Worm (Caenorhabditis elegans) whole organism, midembryonic: Measurements from ENCODE around the gene Y59C2A.3.

Experiments
- T22C8.4 ChIP-seq: fragments of 200-800 bp; sonication (Bioruptor generic); IDR thresholded peaks from 2 replicates; pipeline ENCODE4 v1.3.6; 2022; ENCODE audit warnings: missing genetic modification characterization, missing compliant biosample characterization
- cog-1 ChIP-seq: sonication (generic microtip); optimal IDR thresholded peaks from 2 replicates; lab custom pipeline; 2016; ENCODE audit warnings: missing genetic modification characterization, missing compliant biosample characterization
- flt-1 ChIP-seq: fragments of 200-800 bp; sonication (Bioruptor generic); IDR thresholded peaks from 2 replicates; pipeline ENCODE4 v1.3.6; 2022; ENCODE audit warnings: missing genetic modification characterization, missing compliant biosample characterization
- klf-2 ChIP-seq: fragments of 200-800 bp; sonication (Bioruptor generic); conservative IDR thresholded peaks from 2 replicates; pipeline ENCODE4 v1.3.6; 2022; ENCODE audit warnings: missing genetic modification reagents, missing genetic modification characterization, missing compliant biosample characterization
- med-1 ChIP-seq: sonication (generic microtip); optimal IDR thresholded peaks from 2 replicates; lab custom pipeline; 2017; ENCODE audit warnings: missing genetic modification characterization, mild to moderate bottlenecking, missing compliant biosample characterization, antibody characterized with exemption, missing genetic modification reagents; ENCODE audit not compliant: insufficient read depth
- ref-1 ChIP-seq: fragments of 200-800 bp; sonication (Bioruptor generic); conservative IDR thresholded peaks from 2 replicates; pipeline ENCODE4 v1.3.6; 2022; ENCODE audit warnings: missing genetic modification reagents, missing genetic modification characterization, missing compliant biosample characterization
- tab-1 ChIP-seq: fragments of 200-800 bp; sonication (Bioruptor generic); IDR thresholded peaks from 2 replicates; pipeline ENCODE4 v1.3.6; 2022; ENCODE audit warnings: missing genetic modification characterization, missing compliant biosample characterization
- ztf-23 ChIP-seq: fragments of 200-800 bp; sonication (Bioruptor generic); IDR thresholded peaks from 2 replicates; pipeline ENCODE4 v1.3.6; 2022; ENCODE audit warnings: missing genetic modification reagents, missing genetic modification characterization, missing compliant biosample characterization
- ztf-29 ChIP-seq: fragments of 200-800 bp; sonication (Bioruptor generic); IDR thresholded peaks from 2 replicates; pipeline ENCODE4 v1.3.6; 2022; ENCODE audit warnings: missing genetic modification reagents, missing genetic modification characterization, missing compliant biosample characterization

The Y59C2A.3 gene

ce11 chrII:2197555-2198288, 22.0 kb downstream of the Y59C2A.3 start, which contains the start of gene C33C12.1:
TSS of gene C33C12.1 (plus strand) at chrII:2198238.
- TF ChIP-seq cog-1 (tag; lab: Kevin White, UChicago) (no peak), flt-1 (no peak), klf-2 (GFP tag; lab: Robert Waterston, UW) (no peak), ref-1 (GFP tag; lab: Robert Waterston, UW) (no peak), med-1 (GFP tag; lab: Kevin White, UChicago) (no peak), ztf-23 (GFP tag; lab: Robert Waterston, UW) (no peak), tab-1 (GFP tag; lab: Robert Waterston, UW) (no peak)

- no peak for TF ChIP-seq flt-1
- no peak for TF ChIP-seq T22C8.4
- TF ChIP-seq ztf-23 (GFP tag; lab: Robert Waterston, UW) = no peak
- no peak for TF ChIP-seq ztf-29 (GFP tag; lab: Robert Waterston, UW)
- TF ChIP-seq cog-1 (tag; lab: Kevin White, UChicago) = no peak
- TF ChIP-seq klf-2 (GFP tag; lab: Robert Waterston, UW) = no peak
- TF ChIP-seq ref-1 (GFP tag; lab: Robert Waterston, UW) = no peak
- TF ChIP-seq tab-1 (GFP tag; lab: Robert Waterston, UW) = no peak
- TF ChIP-seq med-1 (GFP tag; lab: Kevin White, UChicago) = no peak
Measured at ce11 chrII:2196742-2197141, 23.0 kb downstream of the Y59C2A.3 start.

- TF ChIP-seq T22C8.4 (no peak), cog-1 (tag; lab: Kevin White, UChicago) (peak; percentile 33), flt-1 (no peak), ztf-23 (GFP tag; lab: Robert Waterston, UW) (no peak), med-1 (GFP tag; lab: Kevin White, UChicago) (no peak), ref-1 (GFP tag; lab: Robert Waterston, UW) (no peak)
Measured at ce11 chrII:2195541-2195940, 24.2 kb downstream of the Y59C2A.3 start.

ce11 chrII:2192267-2192666, 27.5 kb downstream of the Y59C2A.3 start:
- TF ChIP-seq T22C8.4 (no peak), flt-1 (no peak), tab-1 (GFP tag; lab: Robert Waterston, UW) (no peak), med-1 (GFP tag; lab: Kevin White, UChicago) (no peak)

DNA sequence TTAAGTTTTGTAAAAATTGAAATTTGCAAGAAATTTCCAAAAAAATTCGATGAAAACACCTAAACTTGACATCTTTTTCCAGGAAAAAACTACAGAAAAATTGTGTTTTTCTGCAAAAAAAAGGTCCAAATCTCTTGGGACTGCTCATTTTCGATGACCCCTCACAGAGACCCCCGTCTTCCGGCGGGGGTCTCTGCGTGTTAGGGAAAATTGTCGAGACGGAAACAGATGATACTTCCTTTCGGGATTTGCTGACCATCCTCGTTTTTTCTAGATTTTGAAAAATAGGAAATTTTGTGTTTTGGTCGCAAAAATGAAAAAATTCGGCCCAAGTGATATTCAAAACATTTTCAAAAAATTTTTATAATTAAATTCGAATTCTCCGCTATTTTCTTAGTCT, 28.3 kb downstream of the Y59C2A.3 start:
- TF ChIP-seq med-1 (GFP tag; lab: Kevin White, UChicago) = no peak
- TF ChIP-seq flt-1 = no peak
- TF ChIP-seq cog-1 (tag; lab: Kevin White, UChicago) = no peak
- TF ChIP-seq ztf-23 (GFP tag; lab: Robert Waterston, UW) = no peak
- TF ChIP-seq ztf-29 (GFP tag; lab: Robert Waterston, UW) = no peak
- no peak for TF ChIP-seq ref-1 (GFP tag; lab: Robert Waterston, UW)
- no peak for TF ChIP-seq klf-2 (GFP tag; lab: Robert Waterston, UW)
- TF ChIP-seq tab-1 (GFP tag; lab: Robert Waterston, UW) = no peak
- TF ChIP-seq T22C8.4 = no peak

- TF ChIP-seq ref-1 (GFP tag; lab: Robert Waterston, UW) (no peak), klf-2 (GFP tag; lab: Robert Waterston, UW) (no peak), med-1 (GFP tag; lab: Kevin White, UChicago) (no peak), tab-1 (GFP tag; lab: Robert Waterston, UW) (no peak), T22C8.4 (no peak), flt-1 (no peak), ztf-23 (GFP tag; lab: Robert Waterston, UW) (no peak), ztf-29 (GFP tag; lab: Robert Waterston, UW) (no peak), cog-1 (tag; lab: Kevin White, UChicago) (no peak)
Measured at ce11 chrII:2190522-2190921, 29.2 kb downstream of the Y59C2A.3 start.

ce11 chrII:2189357-2189756, 30.4 kb downstream of the Y59C2A.3 start, which contains the start of gene mtq-2:
TSS of gene mtq-2 (minus strand) at chrII:2189457.
- TF ChIP-seq flt-1 (no peak), tab-1 (GFP tag; lab: Robert Waterston, UW) (no peak), ztf-23 (GFP tag; lab: Robert Waterston, UW) (no peak), ztf-29 (GFP tag; lab: Robert Waterston, UW) (no peak), cog-1 (tag; lab: Kevin White, UChicago) (no peak), T22C8.4 (no peak), ref-1 (GFP tag; lab: Robert Waterston, UW) (no peak), klf-2 (GFP tag; lab: Robert Waterston, UW) (no peak), med-1 (GFP tag; lab: Kevin White, UChicago) (no peak)

DNA sequence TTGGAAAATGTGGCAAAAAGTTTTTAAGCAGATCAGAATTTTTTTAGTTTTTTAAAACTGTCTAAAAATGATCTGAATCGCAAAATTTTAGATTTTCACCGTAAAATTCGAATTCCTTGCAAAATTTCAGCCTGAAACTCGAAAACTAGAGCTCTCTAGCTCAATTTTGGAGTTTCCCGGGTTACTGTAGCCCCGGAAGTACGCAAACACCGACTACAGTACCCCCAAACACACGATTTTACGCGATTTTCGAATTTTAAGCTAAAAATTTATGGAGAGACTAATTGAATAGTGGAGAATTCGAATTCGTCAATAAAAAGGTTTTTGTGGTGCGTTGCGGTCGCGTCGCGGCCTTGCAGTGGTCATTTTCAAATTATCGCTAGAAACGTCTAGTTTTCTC, 33.0 kb downstream of the Y59C2A.3 start:
- TF ChIP-seq ref-1 (GFP tag; lab: Robert Waterston, UW) (no peak), flt-1 (no peak), cog-1 (tag; lab: Kevin White, UChicago) (no peak), ztf-23 (GFP tag; lab: Robert Waterston, UW) (no peak), tab-1 (GFP tag; lab: Robert Waterston, UW) (no peak), klf-2 (GFP tag; lab: Robert Waterston, UW) (no peak), T22C8.4 (no peak), med-1 (GFP tag; lab: Kevin White, UChicago) (no peak)

DNA sequence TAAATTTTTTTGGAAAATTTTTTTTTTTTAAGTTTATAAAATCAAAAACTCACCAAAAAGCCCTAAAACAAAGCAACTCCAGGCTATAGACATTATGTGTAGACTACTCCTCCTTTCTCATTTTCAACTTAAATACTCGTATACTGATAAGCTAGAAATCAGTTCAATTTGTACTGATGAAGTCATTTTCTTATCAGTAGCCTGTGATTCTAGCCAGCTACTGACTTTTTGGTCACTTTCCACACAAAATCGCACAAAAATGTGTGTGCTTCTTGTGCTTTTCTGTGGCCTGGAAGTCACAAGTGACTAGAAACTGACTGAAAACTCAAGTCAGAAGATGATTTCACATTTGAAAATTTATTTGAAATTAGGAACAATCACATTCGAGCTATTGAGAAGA, 33.4 kb downstream of the Y59C2A.3 start, which contains the start of gene gba-2:
Gene gba-2, minus strand, starts transcription at position 106 of the 400 bp plus-strand sequence.
- TF ChIP-seq ztf-23 (GFP tag; lab: Robert Waterston, UW) = no peak
- TF ChIP-seq tab-1 (GFP tag; lab: Robert Waterston, UW) = no peak
- no peak for TF ChIP-seq flt-1
- no peak for TF ChIP-seq med-1 (GFP tag; lab: Kevin White, UChicago)
- no peak for TF ChIP-seq cog-1 (tag; lab: Kevin White, UChicago)
- no peak for TF ChIP-seq ztf-29 (GFP tag; lab: Robert Waterston, UW)
